Worm (Caenorhabditis elegans) whole organism, L2 larva: ENCODE data around the gene F41H10.5.

Experiments used
- C34F6.9 ChIP-seq: fragments of 150-350 bp; optimal IDR thresholded peaks from 2 replicates; lab custom pipeline; 2014; ENCODE audit warnings: missing biosample characterization, missing genetic modification characterization
- F13H6.1 ChIP-seq: sonication (generic microtip); optimal IDR thresholded peaks from 2 replicates; lab custom pipeline; 2016; ENCODE audit warnings: missing genetic modification characterization, missing compliant biosample characterization
- R02D3.7 ChIP-seq: fragments of 150-350 bp; optimal IDR thresholded peaks from 2 replicates; lab custom pipeline; 2014; ENCODE audit warnings: missing biosample characterization, missing genetic modification characterization
- Y55F3AM.14 ChIP-seq: fragments of 200-800 bp; sonication (Bioruptor generic); optimal IDR thresholded peaks from 2 replicates; lab custom pipeline; 2018; ENCODE audit warnings: mild to moderate bottlenecking, missing genetic modification characterization, missing compliant biosample characterization
- ZK546.5 ChIP-seq: sonication (generic microtip); optimal IDR thresholded peaks from 2 replicates; lab custom pipeline; 2017; ENCODE audit warnings: missing biosample characterization, missing genetic modification characterization
- alr-1 ChIP-seq: fragments of 150-350 bp; optimal IDR thresholded peaks from 2 replicates; lab custom pipeline; 2014; ENCODE audit warnings: missing biosample characterization, missing genetic modification characterization
- aly-2 ChIP-seq: fragments of 150-350 bp; optimal IDR thresholded peaks from 2 replicates; lab custom pipeline; 2014; ENCODE audit warnings: missing biosample characterization, missing genetic modification characterization
- ama-1 ChIP-seq: fragments of 150-350 bp; optimal IDR thresholded peaks from 2 replicates; lab custom pipeline; 2018; ENCODE audit warnings: inconsistent platforms
- blmp-1 ChIP-seq: sonication (generic microtip); optimal IDR thresholded peaks from 2 replicates; lab custom pipeline; 2017; ENCODE audit warnings: missing genetic modification characterization, mild to moderate bottlenecking, missing compliant biosample characterization, antibody characterized with exemption, moderate library complexity; ENCODE audit not compliant: insufficient read depth
- ceh-16 ChIP-seq: fragments of 150-350 bp; optimal IDR thresholded peaks from 2 replicates; lab custom pipeline; 2014; ENCODE audit warnings: missing biosample characterization, missing genetic modification characterization
- ceh-82 ChIP-seq: fragments of 150-350 bp; optimal IDR thresholded peaks from 2 replicates; lab custom pipeline; 2014; ENCODE audit warnings: missing biosample characterization, missing genetic modification characterization
- crh-2 ChIP-seq: sonication (generic microtip); optimal IDR thresholded peaks from 2 replicates; lab custom pipeline; 2017; ENCODE audit warnings: missing biosample characterization, missing genetic modification characterization
- elt-1 ChIP-seq: fragments of 150-350 bp; optimal IDR thresholded peaks from 2 replicates; lab custom pipeline; 2014; ENCODE audit warnings: missing biosample characterization, missing genetic modification characterization
- elt-3 ChIP-seq: sonication (generic microtip); optimal IDR thresholded peaks from 2 replicates; lab custom pipeline; 2017; ENCODE audit warnings: missing biosample characterization, missing genetic modification characterization
- fos-1 ChIP-seq: fragments of 150-350 bp; optimal IDR thresholded peaks from 2 replicates; lab custom pipeline; 2014; ENCODE audit warnings: missing biosample characterization, missing genetic modification characterization
- gmeb-1 ChIP-seq: fragments of 150-350 bp; optimal IDR thresholded peaks from 2 replicates; lab custom pipeline; 2014; ENCODE audit warnings: missing biosample characterization, missing genetic modification characterization
- lin-11 ChIP-seq: fragments of 150-350 bp; sonication (generic microtip); optimal IDR thresholded peaks from 2 replicates; lab custom pipeline; 2014; ENCODE audit warnings: missing biosample characterization, missing genetic modification characterization, inconsistent platforms, mixed read lengths
- lin-13 ChIP-seq: fragments of 150-350 bp; optimal IDR thresholded peaks from 2 replicates; lab custom pipeline; 2014; ENCODE audit warnings: missing biosample characterization, missing genetic modification reagents, missing genetic modification characterization
- lin-39 ChIP-seq: fragments of 150-350 bp; optimal IDR thresholded peaks from 2 replicates; lab custom pipeline; 2014; ENCODE audit warnings: missing biosample characterization, missing genetic modification reagents, missing genetic modification characterization
- lsy-2 ChIP-seq, 2 experiments: fragments of 150-350 bp in 1 of 2; sonication (generic microtip) in 1 of 2; optimal IDR thresholded peaks; 2 replicates each; lab custom pipeline; 2014 to 2017; ENCODE audit warnings: missing biosample characterization in 2 of 2, missing genetic modification characterization in 2 of 2
- mab-5 ChIP-seq: fragments of 150-350 bp; optimal IDR thresholded peaks from 2 replicates; lab custom pipeline; 2014; ENCODE audit warnings: missing biosample characterization, missing genetic modification characterization
- mbf-1 ChIP-seq: sonication (generic microtip); optimal IDR thresholded peaks from 2 replicates; lab custom pipeline; 2017; ENCODE audit warnings: missing biosample characterization, missing genetic modification characterization
- mdl-1 ChIP-seq, 2 experiments: fragments of 150-350 bp in 1 of 2; sonication (generic microtip) in 1 of 2; optimal IDR thresholded peaks; 2 replicates each; lab custom pipeline; 2017; ENCODE audit warnings: missing biosample characterization in 2 of 2, missing genetic modification characterization in 2 of 2
- nhr-11 ChIP-seq: fragments of 150-350 bp; optimal IDR thresholded peaks from 2 replicates; lab custom pipeline; 2014; ENCODE audit warnings: missing biosample characterization, missing genetic modification characterization
- nhr-129 ChIP-seq: fragments of 150-350 bp; optimal IDR thresholded peaks from 2 replicates; lab custom pipeline; 2014; ENCODE audit warnings: missing biosample characterization, missing genetic modification characterization
- nhr-23 ChIP-seq: fragments of 150-350 bp; optimal IDR thresholded peaks from 2 replicates; lab custom pipeline; 2014; ENCODE audit warnings: missing biosample characterization, missing genetic modification reagents, missing genetic modification characterization
- nhr-25 ChIP-seq: fragments of 150-350 bp; sonication (generic microtip); optimal IDR thresholded peaks from 3 replicates; lab custom pipeline; 2014; ENCODE audit warnings: missing biosample characterization, missing genetic modification characterization
- nhr-77 ChIP-seq: fragments of 150-350 bp; optimal IDR thresholded peaks from 2 replicates; lab custom pipeline; 2014; ENCODE audit warnings: missing biosample characterization, missing genetic modification characterization
- peb-1 ChIP-seq: fragments of 150-350 bp; optimal IDR thresholded peaks from 2 replicates; lab custom pipeline; 2014; ENCODE audit warnings: missing biosample characterization, missing genetic modification characterization
- sem-4 ChIP-seq: fragments of 150-350 bp; optimal IDR thresholded peaks from 2 replicates; lab custom pipeline; 2014; ENCODE audit warnings: missing biosample characterization, missing genetic modification reagents, missing genetic modification characterization
- sma-3 ChIP-seq: sonication (generic microtip); optimal IDR thresholded peaks from 2 replicates; lab custom pipeline; 2016; ENCODE audit warnings: missing genetic modification reagents, missing genetic modification characterization, missing compliant biosample characterization
- snpc-4 ChIP-seq: fragments of 150-350 bp; optimal IDR thresholded peaks from 2 replicates; lab custom pipeline; 2014; ENCODE audit warnings: missing biosample characterization, missing genetic modification characterization
- unc-62 ChIP-seq: fragments of 150-350 bp; optimal IDR thresholded peaks from 2 replicates; lab custom pipeline; 2014; ENCODE audit warnings: missing biosample characterization, missing genetic modification reagents, missing genetic modification characterization
- ztf-11 ChIP-seq: sonication (generic microtip); optimal IDR thresholded peaks from 2 replicates; lab custom pipeline; 2017; ENCODE audit warnings: missing biosample characterization, missing genetic modification characterization
- ztf-4 ChIP-seq: fragments of 150-350 bp; optimal IDR thresholded peaks from 2 replicates; lab custom pipeline; 2014; ENCODE audit warnings: missing biosample characterization, missing genetic modification characterization

F41H10.5 gene

DNA sequence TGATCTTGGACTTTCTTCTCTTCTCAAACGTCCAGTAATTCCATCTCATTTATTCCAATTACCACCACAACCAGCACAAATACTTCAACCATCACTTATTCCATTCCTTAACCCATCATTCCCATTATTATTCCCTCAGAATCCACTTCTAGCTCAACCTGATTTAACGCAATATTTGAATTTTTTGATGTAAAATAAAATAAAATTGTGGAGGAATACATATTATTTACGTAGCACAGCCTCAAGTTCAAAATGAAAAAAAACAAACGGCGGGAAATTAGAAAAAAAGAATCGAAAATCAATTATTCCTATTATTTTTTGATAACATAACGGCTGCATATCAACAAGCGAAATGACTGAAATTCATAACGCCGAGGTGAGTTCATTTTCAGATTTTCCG lies 44.6 kb downstream of the F41H10.5 start, which contains the start of gene ZK616.61:
TSS of gene ZK616.61 (plus strand) at position 301 of the 400 bp plus-strand sequence.
- TF ChIP-seq alr-1 (tag; lab: Kevin White, UChicago) (no peak), ama-1 (no peak), ceh-16 (tag; lab: Kevin White, UChicago) (no peak), ZK546.5 (tag; lab: Kevin White, UChicago) (no peak), mdl-1 (tag; optimal IDR thresholded peaks at IDR 0.05; lab: Kevin White, UChicago) (no peak), elt-1 (tag; lab: Kevin White, UChicago) (no peak), sma-3 (GFP tag; lab: Kevin White, UChicago) (no peak), aly-2 (tag; lab: Kevin White, UChicago) (no peak), unc-62 (GFP tag; lab: Kevin White, UChicago) (no peak), nhr-77 (tag; lab: Kevin White, UChicago) (no peak), snpc-4 (tag; lab: Kevin White, UChicago) (no peak), lin-39 (tag; lab: Kevin White, UChicago) (no peak), lin-11 (tag; lab: Kevin White, UChicago) (no peak), ztf-11 (no peak), R02D3.7 (tag; lab: Kevin White, UChicago) (no peak), fos-1 (tag; lab: Kevin White, UChicago) (no peak), nhr-25 (no peak)

DNA sequence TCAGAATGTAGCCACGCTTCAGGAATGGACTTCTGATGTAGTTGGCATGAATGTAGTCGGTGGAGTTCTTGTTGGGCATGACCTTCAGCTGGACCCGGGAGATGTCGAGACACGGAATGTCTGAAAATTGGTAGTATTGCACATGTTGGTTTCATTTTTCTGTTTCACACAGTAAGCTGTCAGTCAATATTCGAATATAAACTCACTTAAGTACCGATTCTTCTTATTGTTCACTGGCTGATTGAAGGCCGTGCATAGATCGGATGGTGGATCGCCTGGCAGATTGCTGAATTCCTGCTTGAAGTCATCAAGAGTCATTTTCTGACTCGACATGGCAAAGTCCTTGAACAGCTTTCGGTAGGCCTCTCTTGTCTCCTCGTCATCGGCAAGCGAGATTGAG lies 48.4 kb downstream of the F41H10.5 start:
- TF ChIP-seq nhr-23 (tag; lab: Kevin White, UChicago) (no peak), Y55F3AM.14 (GFP tag; lab: Kevin White, UChicago) (no peak), ceh-16 (tag; lab: Kevin White, UChicago) (no peak), unc-62 (GFP tag; lab: Kevin White, UChicago) (no peak), C34F6.9 (tag; lab: Kevin White, UChicago) (no peak), blmp-1 (no peak), ztf-11 (no peak), mab-5 (no peak), elt-1 (tag; lab: Kevin White, UChicago) (no peak), crh-2 (tag; lab: Kevin White, UChicago) (no peak), mbf-1 (tag; lab: Kevin White, UChicago) (no peak), F13H6.1 (no peak), peb-1 (tag; lab: Kevin White, UChicago) (no peak), fos-1 (tag; lab: Kevin White, UChicago) (no peak), nhr-129 (tag; lab: Kevin White, UChicago) (no peak), lsy-2 (tag; optimal IDR thresholded peaks at IDR 0.05; lab: Kevin White, UChicago) (no peak)

DNA sequence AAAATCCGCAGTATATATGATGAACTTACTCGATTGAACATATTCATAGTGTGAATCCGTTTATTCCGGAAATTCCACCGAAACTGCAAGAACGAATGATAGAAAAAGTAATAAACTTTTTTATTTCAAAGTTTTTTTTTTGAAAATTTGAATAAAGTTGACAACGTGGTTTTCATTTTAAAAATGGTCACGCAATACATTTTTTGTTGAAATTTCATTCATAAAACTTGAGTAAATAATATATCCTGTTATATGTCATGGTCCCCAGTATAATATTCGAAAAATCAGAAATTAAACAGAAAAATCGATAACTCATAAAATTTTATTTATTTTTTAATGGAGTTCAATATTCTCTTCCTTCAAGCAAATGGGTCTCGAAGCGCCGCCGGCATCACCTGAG lies 50.4 kb downstream of the F41H10.5 start, which contains the start of gene ZK616.65:
TSS of gene ZK616.65 (minus strand) at position 101 of the 400 bp plus-strand sequence.
- TF ChIP-seq ztf-4 (tag; lab: Kevin White, UChicago) = no peak
- no peak for TF ChIP-seq lin-11 (tag; lab: Kevin White, UChicago)
- TF ChIP-seq snpc-4 (tag; lab: Kevin White, UChicago) = no peak
- TF ChIP-seq ceh-82 (tag; lab: Kevin White, UChicago) = no peak
- no peak for TF ChIP-seq ceh-16 (tag; lab: Kevin White, UChicago)
- no peak for TF ChIP-seq peb-1 (tag; lab: Kevin White, UChicago)
- TF ChIP-seq mbf-1 (tag; lab: Kevin White, UChicago) = no peak
- TF ChIP-seq lin-13 = no peak
- TF ChIP-seq lsy-2 (tag; optimal IDR thresholded peaks at IDR 0.05; lab: Kevin White, UChicago) = no peak
- no peak for TF ChIP-seq elt-3 (tag; lab: Kevin White, UChicago)
- no peak for TF ChIP-seq nhr-11 (tag; lab: Kevin White, UChicago)
- no peak for TF ChIP-seq elt-1 (tag; lab: Kevin White, UChicago)
- TF ChIP-seq sem-4 = no peak
- TF ChIP-seq alr-1 (tag; lab: Kevin White, UChicago) = no peak
- TF ChIP-seq gmeb-1 (tag; lab: Kevin White, UChicago) = no peak
- TF ChIP-seq C34F6.9 (tag; lab: Kevin White, UChicago) = no peak
